Fruit fly (Drosophila melanogaster): ENCODE measurements around the gene pst.

The pst gene

DNA sequence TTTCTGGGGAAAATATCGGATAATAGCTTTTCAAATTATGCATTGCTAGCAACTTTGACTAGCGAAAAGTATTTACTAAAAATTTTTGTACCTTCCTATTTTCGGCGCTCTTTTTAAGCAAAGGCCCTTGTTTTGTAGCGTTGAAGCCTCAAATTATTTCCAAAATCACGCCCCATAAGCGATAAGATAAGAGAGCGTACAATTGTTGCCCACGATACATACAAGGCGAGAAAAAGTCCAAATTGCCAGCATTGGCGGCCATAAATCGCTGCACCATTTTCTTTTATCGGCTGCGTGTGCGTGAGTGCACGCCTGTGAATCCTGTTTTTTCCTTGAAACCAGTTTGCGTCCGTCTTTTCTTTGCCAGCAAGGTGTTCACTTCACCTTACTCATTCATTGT is 11.2 kb upstream of the pst start:
- no peak for TF ChIP-seq psq (optimal IDR thresholded peaks at IDR 0.05)
- no peak for TF ChIP-seq CG8478 (optimal IDR thresholded peaks at IDR 0.05)
- TF ChIP-seq EcR (GFP tag; optimal IDR thresholded peaks at IDR 0.05), result no peak
- no peak for TF ChIP-seq pan (optimal IDR thresholded peaks at IDR 0.05)
- no peak for TF ChIP-seq Dll (optimal IDR thresholded peaks at IDR 0.05)

DNA sequence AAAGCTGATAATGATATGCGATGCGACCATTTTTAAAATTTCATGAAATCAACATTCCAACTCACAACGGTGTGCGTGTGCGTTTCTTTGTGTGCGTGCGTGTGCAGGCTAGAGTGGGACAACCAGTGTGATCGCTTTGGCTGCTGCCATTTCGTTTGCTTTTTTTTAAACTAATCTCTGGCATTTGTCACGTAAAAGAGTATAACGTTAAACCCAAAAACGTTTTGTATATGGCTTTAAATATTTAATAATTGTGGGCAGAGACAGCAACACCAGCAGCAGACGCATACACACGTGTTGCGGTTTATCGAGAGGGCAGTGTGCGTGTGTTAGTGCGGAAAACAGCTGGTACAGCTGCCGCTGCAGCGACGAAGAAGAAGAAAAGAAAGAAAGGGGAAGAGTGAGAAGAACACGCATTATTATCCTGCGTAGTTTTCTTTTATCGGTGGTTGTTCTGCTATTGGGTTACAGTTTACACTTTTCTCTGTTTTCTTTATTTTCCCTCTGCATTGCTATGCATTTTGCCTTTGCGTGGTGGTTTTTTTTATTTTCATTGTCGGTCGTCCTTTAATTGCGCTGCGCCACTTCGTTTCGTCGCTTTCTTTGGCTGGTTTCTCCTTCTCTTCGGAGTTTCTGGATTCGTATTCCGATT is 10.3 kb upstream of the pst start:
- TF ChIP-seq EcR (GFP tag; optimal IDR thresholded peaks at IDR 0.05) (no peak), Dll (optimal IDR thresholded peaks at IDR 0.05) (no peak), CG8478 (optimal IDR thresholded peaks at IDR 0.05) (peak; percentile 79), psq (optimal IDR thresholded peaks at IDR 0.05) (no peak), usp (GFP tag; optimal IDR thresholded peaks at IDR 0.05) (no peak), pan (optimal IDR thresholded peaks at IDR 0.05) (no peak)

DNA sequence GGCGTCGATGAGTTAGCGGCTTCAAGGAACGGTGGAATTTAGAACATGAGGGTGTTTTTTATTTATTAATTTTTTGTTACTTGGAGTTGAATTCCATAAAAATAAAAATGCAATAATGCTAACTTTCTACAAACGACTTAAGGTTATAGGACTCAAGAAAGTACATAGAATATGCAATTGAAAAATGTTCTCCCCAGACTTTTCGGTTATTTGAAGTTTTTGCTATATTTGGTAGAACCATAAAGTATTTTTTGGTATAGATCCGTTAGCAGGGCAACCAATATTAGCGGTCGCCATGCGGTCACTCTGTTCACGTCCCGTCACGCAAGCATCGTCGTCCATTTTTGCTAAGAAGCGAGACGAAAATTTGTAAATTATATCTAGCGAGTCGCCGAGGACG is 9.5 kb upstream of the pst start, which contains the start of gene akirin:
akirin (plus strand) TSS at position 301 of the 400 bp plus-strand sequence.
- TF ChIP-seq usp (GFP tag; optimal IDR thresholded peaks at IDR 0.05), result no peak
- no peak for TF ChIP-seq psq (optimal IDR thresholded peaks at IDR 0.05)
- TF ChIP-seq pan (optimal IDR thresholded peaks at IDR 0.05), result no peak
- TF ChIP-seq Dll (optimal IDR thresholded peaks at IDR 0.05), result no peak
- no peak for TF ChIP-seq EcR (GFP tag; optimal IDR thresholded peaks at IDR 0.05)
- TF ChIP-seq CG8478 (optimal IDR thresholded peaks at IDR 0.05), result no peak

DNA sequence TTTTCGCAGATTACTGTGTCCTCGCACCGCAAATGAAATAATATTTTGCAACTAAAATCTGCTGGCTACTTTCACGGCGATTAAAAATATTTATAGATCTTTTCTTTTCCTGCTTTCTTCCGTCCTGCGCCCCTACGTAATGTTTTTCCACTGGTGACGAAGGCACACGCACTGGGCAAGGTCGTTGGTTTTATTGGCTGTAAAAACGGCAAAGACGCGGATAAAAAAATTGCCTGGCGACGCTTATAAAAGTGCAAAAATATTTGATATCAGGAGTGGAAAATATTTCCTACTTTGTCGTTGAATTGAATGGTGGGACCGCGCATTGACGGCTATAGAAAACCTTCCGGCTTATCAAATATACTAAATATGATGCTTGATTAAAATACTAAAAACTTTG is 8.9 kb upstream of the pst start, which contains the start of gene Sh3beta:
Sh3beta (minus strand) TSS at position 327 of the 400 bp plus-strand sequence.
- TF ChIP-seq psq (optimal IDR thresholded peaks at IDR 0.05) (no peak), Dll (optimal IDR thresholded peaks at IDR 0.05) (no peak), EcR (GFP tag; optimal IDR thresholded peaks at IDR 0.05) (no peak), usp (GFP tag; optimal IDR thresholded peaks at IDR 0.05) (no peak), pan (optimal IDR thresholded peaks at IDR 0.05) (no peak), CG8478 (optimal IDR thresholded peaks at IDR 0.05) (no peak)

dm6 chr3L:7367798-7368678 is 8.0 kb upstream of the pst start:
- TF ChIP-seq EcR (GFP tag; optimal IDR thresholded peaks at IDR 0.05), result no peak

DNA sequence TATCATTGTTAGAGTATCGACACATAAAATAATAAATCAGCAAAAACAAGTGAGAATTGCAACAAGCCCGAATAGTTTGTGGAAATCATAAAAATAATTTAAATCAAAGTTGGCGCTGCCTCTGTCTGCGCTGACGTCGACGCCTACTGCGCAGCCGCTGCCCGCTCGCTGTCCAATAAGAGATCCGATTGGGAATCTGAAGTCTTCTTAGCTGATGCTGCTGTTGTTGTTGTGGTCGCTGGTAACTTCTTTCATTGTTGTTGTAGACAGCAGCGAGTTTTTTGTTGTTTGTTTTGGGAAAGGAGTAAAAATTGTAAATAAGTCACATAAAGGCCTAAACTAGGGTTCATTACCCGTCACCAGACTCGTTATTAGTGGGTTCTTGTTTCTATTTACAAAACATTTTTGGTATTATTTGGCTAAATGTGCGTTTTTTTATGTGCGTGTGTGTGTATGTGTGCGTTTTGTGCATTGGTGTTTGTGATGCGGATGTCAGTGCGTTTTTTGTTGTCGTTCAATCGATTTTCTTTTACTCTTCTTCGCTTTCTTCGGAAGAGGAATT is 4.7 kb upstream of the pst start:
- no peak for TF ChIP-seq usp (GFP tag; optimal IDR thresholded peaks at IDR 0.05)
- no peak for TF ChIP-seq psq (optimal IDR thresholded peaks at IDR 0.05)

- no peak for TF ChIP-seq psq (optimal IDR thresholded peaks at IDR 0.05)
- no peak for TF ChIP-seq usp (GFP tag; optimal IDR thresholded peaks at IDR 0.05)
- no peak for TF ChIP-seq Dll (optimal IDR thresholded peaks at IDR 0.05)
- no peak for TF ChIP-seq CG8478 (optimal IDR thresholded peaks at IDR 0.05)
- no peak for TF ChIP-seq EcR (GFP tag; optimal IDR thresholded peaks at IDR 0.05)
- no peak for TF ChIP-seq pan (optimal IDR thresholded peaks at IDR 0.05)
Observed at dm6 chr3L:7361095-7361522, 1.0 kb upstream of the pst start.

DNA sequence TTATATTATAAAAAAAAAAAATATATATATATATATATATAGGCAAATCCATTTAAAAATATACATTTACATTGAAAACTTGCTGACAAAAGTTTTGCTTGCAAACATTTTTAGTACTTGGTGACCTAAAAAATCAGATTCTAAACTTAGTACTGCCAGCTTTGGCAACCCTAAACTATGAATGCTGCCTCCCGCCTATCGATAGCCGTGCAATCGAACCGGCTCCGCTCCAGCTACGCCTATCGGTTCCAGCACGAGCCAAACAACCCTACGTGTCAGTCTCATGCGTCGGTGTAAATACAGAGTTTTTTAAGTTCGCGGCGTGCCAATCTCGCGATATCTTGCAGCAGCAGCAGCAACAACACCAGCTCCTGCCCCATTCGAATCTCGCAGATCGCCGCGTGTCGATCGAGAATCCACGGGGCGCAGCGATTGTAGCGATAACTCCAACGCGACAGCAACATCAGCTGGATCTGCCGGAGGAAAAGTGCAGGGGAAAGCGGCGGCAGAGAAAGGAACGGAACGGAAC is 325 bp upstream of the pst start, which contains the start of gene Sec63:
Sec63 (plus strand) TSS at position 238 of the 529 bp plus-strand sequence.
- no peak for TF ChIP-seq psq (optimal IDR thresholded peaks at IDR 0.05)
- no peak for TF ChIP-seq usp (GFP tag; optimal IDR thresholded peaks at IDR 0.05)
- no peak for TF ChIP-seq pan (optimal IDR thresholded peaks at IDR 0.05)
- TF ChIP-seq Dll (optimal IDR thresholded peaks at IDR 0.05), result no peak
- TF ChIP-seq CG8478 (optimal IDR thresholded peaks at IDR 0.05), result no peak
- no peak for TF ChIP-seq EcR (GFP tag; optimal IDR thresholded peaks at IDR 0.05)

DNA sequence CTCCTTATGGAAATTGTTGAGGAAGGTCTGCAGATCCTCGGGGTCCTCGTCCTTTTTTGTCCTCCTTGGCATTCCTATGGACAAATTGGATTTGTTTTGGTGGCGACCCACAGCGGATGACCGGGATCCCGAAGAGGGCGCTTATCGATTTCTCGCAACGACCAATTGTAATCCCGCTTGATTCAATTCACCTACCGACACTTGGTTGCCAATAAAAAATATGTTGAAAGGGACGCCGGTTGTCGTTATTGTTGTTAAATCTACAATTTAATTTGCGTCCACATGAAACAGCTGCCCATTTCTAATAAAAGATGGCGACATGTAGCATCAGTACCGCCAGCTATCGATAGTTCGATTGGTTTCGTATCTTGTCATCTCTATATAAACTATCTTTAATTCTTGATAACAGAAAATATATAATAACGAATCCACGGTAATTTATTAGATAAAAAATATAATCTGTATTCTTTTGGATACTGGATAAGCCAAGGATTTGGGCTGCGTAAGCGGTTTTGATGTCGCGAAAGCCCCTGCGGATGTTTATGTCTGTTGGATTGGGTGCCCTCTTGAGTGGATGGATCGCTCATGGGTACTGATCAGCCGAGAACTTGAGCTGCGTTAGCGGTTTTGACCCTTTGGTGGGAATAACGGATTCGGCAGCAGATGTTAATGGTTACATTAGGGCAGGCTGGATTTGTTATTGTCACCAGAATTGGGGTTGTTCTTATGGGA is 3.5 kb downstream of the pst start, which contains the start of gene CTCF:
CTCF (minus strand) TSS at position 328 of the 732 bp plus-strand sequence.
- TF ChIP-seq usp (GFP tag; optimal IDR thresholded peaks at IDR 0.05) (no peak), EcR (GFP tag; optimal IDR thresholded peaks at IDR 0.05) (no peak), Dll (optimal IDR thresholded peaks at IDR 0.05) (no peak), psq (optimal IDR thresholded peaks at IDR 0.05) (no peak), CG8478 (optimal IDR thresholded peaks at IDR 0.05) (no peak), pan (optimal IDR thresholded peaks at IDR 0.05) (no peak)

dm6 chr3L:7349311-7349710 is 10.8 kb downstream of the pst start:
- TF ChIP-seq usp (GFP tag; optimal IDR thresholded peaks at IDR 0.05), result no peak
- TF ChIP-seq CG8478 (optimal IDR thresholded peaks at IDR 0.05), result no peak
- no peak for TF ChIP-seq Dll (optimal IDR thresholded peaks at IDR 0.05)
- TF ChIP-seq psq (optimal IDR thresholded peaks at IDR 0.05), result no peak
- TF ChIP-seq pan (optimal IDR thresholded peaks at IDR 0.05), result no peak
- no peak for TF ChIP-seq EcR (GFP tag; optimal IDR thresholded peaks at IDR 0.05)

- TF ChIP-seq usp (GFP tag; optimal IDR thresholded peaks at IDR 0.05) (no peak), Dll (optimal IDR thresholded peaks at IDR 0.05) (no peak), pan (optimal IDR thresholded peaks at IDR 0.05) (no peak), psq (optimal IDR thresholded peaks at IDR 0.05) (no peak), EcR (GFP tag; optimal IDR thresholded peaks at IDR 0.05) (no peak), CG8478 (optimal IDR thresholded peaks at IDR 0.05) (no peak)
Observed at dm6 chr3L:7347984-7348631, 12.0 kb downstream of the pst start, which contains the start of the genes Srp19 and qm. Gene Srp19, minus strand, starts transcription at chr3L:7348034. Gene qm, plus strand, starts transcription at chr3L:7348313.

All from whole organism.